5 worm cellular contexts compared by ENCODE assay signal in genomic region chrV:13775529-13775928, ce11.
TF ChIP-seq lines count a peak whose summit lies in the region.

TSS of gene F53C11.1 (plus strand) at chrV:13775796.

TF ChIP-seq in whole organism, L1 larva, 84 proteins besides CTCF, POLR2A, EP300 and RAD21:
- TF ChIP-seq lir-3 (tag; optimal IDR thresholded peaks at IDR 0.05; lab: Kevin White, UChicago; ENCODE audit: poor library complexity) = no peak
- TF ChIP-seq elt-2 (tag; optimal IDR thresholded peaks at IDR 0.05; lab: Kevin White, UChicago) = peak; percentile 18

TF ChIP-seq in whole organism, L2 larva, 48 proteins besides CTCF, POLR2A, EP300 and RAD21:
- TF ChIP-seq ztf-4 (tag; optimal IDR thresholded peaks at IDR 0.05; lab: Kevin White, UChicago) (no peak), unc-39 (tag; optimal IDR thresholded peaks at IDR 0.05; lab: Kevin White, UChicago) (no peak), fos-1 (tag; optimal IDR thresholded peaks at IDR 0.05; lab: Kevin White, UChicago) (peak; percentile 83), zag-1 (tag; optimal IDR thresholded peaks at IDR 0.05; lab: Kevin White, UChicago) (no peak), C34F6.9 (tag; optimal IDR thresholded peaks at IDR 0.05; lab: Kevin White, UChicago) (no peak)

TF ChIP-seq in whole organism, L3 larva, 47 proteins besides CTCF, POLR2A, EP300 and RAD21:
- TF ChIP-seq elt-2 (tag; optimal IDR thresholded peaks at IDR 0.05; lab: Kevin White, UChicago) (peak; percentile 28), nfya-1 (tag; optimal IDR thresholded peaks at IDR 0.05; lab: Kevin White, UChicago; ENCODE audit: insufficient read depth) (no peak), snpc-4 (tag; optimal IDR thresholded peaks at IDR 0.05; lab: Kevin White, UChicago) (no peak), aly-2 (tag; optimal IDR thresholded peaks at IDR 0.05; lab: Kevin White, UChicago) (no peak), ztf-11 (tag; optimal IDR thresholded peaks at IDR 0.05; lab: Kevin White, UChicago) (no peak), elt-3 (tag; optimal IDR thresholded peaks at IDR 0.05; lab: Kevin White, UChicago) (no peak), ZK546.5 (tag; optimal IDR thresholded peaks at IDR 0.05; lab: Kevin White, UChicago) (no peak), zag-1 (tag; optimal IDR thresholded peaks at IDR 0.05; lab: Kevin White, UChicago) (no peak), pqm-1 (tag; optimal IDR thresholded peaks at IDR 0.05; lab: Kevin White, UChicago) (peak; percentile 73), lsy-12 (tag; optimal IDR thresholded peaks at IDR 0.05; lab: Kevin White, UChicago) (no peak), elt-1 (tag; optimal IDR thresholded peaks at IDR 0.05; lab: Kevin White, UChicago) (no peak), nhr-237 (tag; optimal IDR thresholded peaks at IDR 0.05; lab: Kevin White, UChicago) (no peak), mdl-1 (tag; optimal IDR thresholded peaks at IDR 0.05; lab: Kevin White, UChicago) (no peak)
TF ChIP-seq in whole organism, L3 larva: peak in this region for 2.

TF ChIP-seq in whole organism, L4 larva, 104 proteins besides CTCF, POLR2A, EP300 and RAD21:
- peak; percentile 7 for TF ChIP-seq pqm-1 (tag; optimal IDR thresholded peaks at IDR 0.05; lab: Kevin White, UChicago)
- no peak for TF ChIP-seq nhr-41 (GFP tag; IDR thresholded peaks at IDR 0.05; lab: Robert Waterston, UW)
- TF ChIP-seq dmd-6 (GFP tag; IDR thresholded peaks at IDR 0.05; lab: Robert Waterston, UW) = peak; percentile 34; the same call in 1 of the 2 replicates
- TF ChIP-seq aha-1 (tag; lab: Kevin White, UChicago) = peak; percentile 77
- no peak for TF ChIP-seq lin-38 (GFP tag; IDR thresholded peaks at IDR 0.05; lab: Robert Waterston, UW)
- no peak for TF ChIP-seq spr-1 (tag; optimal IDR thresholded peaks at IDR 0.05; lab: Kevin White, UChicago)
- TF ChIP-seq nhr-28 (tag; optimal IDR thresholded peaks at IDR 0.05; lab: Kevin White, UChicago) = peak; percentile 19
- no peak for TF ChIP-seq lin-29 (GFP tag; IDR thresholded peaks at IDR 0.05; lab: Robert Waterston, UW)
- TF ChIP-seq lin-15B (tag; optimal IDR thresholded peaks at IDR 0.05; lab: Kevin White, UChicago) = no peak
- no peak for TF ChIP-seq daf-19 (GFP tag; conservative IDR thresholded peaks at IDR 0.05; lab: Robert Waterston, UW)
- TF ChIP-seq nhr-10 (tag; optimal IDR thresholded peaks at IDR 0.05; lab: Kevin White, UChicago) = no peak
- TF ChIP-seq egl-27 (tag; optimal IDR thresholded peaks at IDR 0.05; lab: Kevin White, UChicago) = no peak
- no peak for TF ChIP-seq mdl-1 (tag; optimal IDR thresholded peaks at IDR 0.05; lab: Kevin White, UChicago)
- no peak for TF ChIP-seq fkh-10 (GFP tag; optimal IDR thresholded peaks at IDR 0.05; lab: Kevin White, UChicago)
- TF ChIP-seq Y5F2A.4 (GFP tag; optimal IDR thresholded peaks at IDR 0.05; lab: Kevin White, UChicago) = no peak
- TF ChIP-seq zip-2 (tag; optimal IDR thresholded peaks at IDR 0.05; lab: Kevin White, UChicago) = no peak
- TF ChIP-seq nhr-111 (GFP tag; optimal IDR thresholded peaks at IDR 0.05; lab: Kevin White, UChicago) = no peak
- no peak for TF ChIP-seq Y75B8A.6 (GFP tag; IDR thresholded peaks at IDR 0.05; lab: Robert Waterston, UW)
- no peak for TF ChIP-seq F49E8.2 (tag; optimal IDR thresholded peaks at IDR 0.05; lab: Kevin White, UChicago; ENCODE audit: borderline replicate concordance)
- TF ChIP-seq duxl-1 (tag; optimal IDR thresholded peaks at IDR 0.05; lab: Kevin White, UChicago; ENCODE audit: poor library complexity) = no peak
- TF ChIP-seq unc-62 (GFP tag; optimal IDR thresholded peaks at IDR 0.05 in 1 of 2; lab: Kevin White, UChicago) = peak in 1 of 2 experiments; percentile 19
- no peak for TF ChIP-seq unc-62 (tag; optimal IDR thresholded peaks at IDR 0.05; lab: Kevin White, UChicago)
- no peak for TF ChIP-seq F44E2.7 (GFP tag; IDR thresholded peaks at IDR 0.05; lab: Robert Waterston, UW)
- no peak for TF ChIP-seq R02D3.7 (tag; optimal IDR thresholded peaks at IDR 0.05; lab: Kevin White, UChicago)
- no peak for TF ChIP-seq mdt-29 (GFP tag; IDR thresholded peaks at IDR 0.05; lab: Robert Waterston, UW)
- no peak for TF ChIP-seq ztf-11 (tag; optimal IDR thresholded peaks at IDR 0.05; lab: Kevin White, UChicago)
- no peak for TF ChIP-seq mxl-3 (GFP tag; optimal IDR thresholded peaks at IDR 0.05; lab: Kevin White, UChicago)
- TF ChIP-seq lin-39 (tag; optimal IDR thresholded peaks at IDR 0.05; lab: Kevin White, UChicago) = no peak
- no peak for TF ChIP-seq ceh-32 (tag; optimal IDR thresholded peaks at IDR 0.05; lab: Kevin White, UChicago; ENCODE audit: poor library complexity)
- TF ChIP-seq mes-2 (tag; optimal IDR thresholded peaks at IDR 0.05; lab: Kevin White, UChicago; ENCODE audit: poor library complexity, severe bottlenecking) = no peak
- TF ChIP-seq vab-7 (GFP tag; IDR thresholded peaks at IDR 0.05; lab: Robert Waterston, UW) = no peak
- TF ChIP-seq ztf-7 (tag; optimal IDR thresholded peaks at IDR 0.05; lab: Kevin White, UChicago) = no peak
- no peak for TF ChIP-seq lsy-2 (tag; optimal IDR thresholded peaks at IDR 0.05; lab: Kevin White, UChicago)
- no peak for TF ChIP-seq arid-1 (GFP tag; conservative IDR thresholded peaks at IDR 0.05; lab: Robert Waterston, UW)
- no peak for TF ChIP-seq lin-1 (GFP tag; IDR thresholded peaks at IDR 0.05; lab: Robert Waterston, UW)
- TF ChIP-seq ceh-28 (tag; optimal IDR thresholded peaks at IDR 0.05; lab: Kevin White, UChicago) = no peak
- no peak for TF ChIP-seq ceh-20 (GFP tag; IDR thresholded peaks at IDR 0.05; lab: Robert Waterston, UW)
- TF ChIP-seq unc-39 (tag; optimal IDR thresholded peaks at IDR 0.05; lab: Kevin White, UChicago) = no peak

TF ChIP-seq in whole organism, young adult, 124 proteins besides CTCF, POLR2A, EP300 and RAD21:
- TF ChIP-seq die-1 (tag; optimal IDR thresholded peaks at IDR 0.05; lab: Kevin White, UChicago) = no peak
- no peak for TF ChIP-seq nhr-27 (tag; optimal IDR thresholded peaks at IDR 0.05; lab: Kevin White, UChicago)
- peak; percentile 46 for TF ChIP-seq nhr-80 (tag; optimal IDR thresholded peaks at IDR 0.05; lab: Kevin White, UChicago)
- no peak for TF ChIP-seq cebp-2 (GFP tag; IDR thresholded peaks at IDR 0.05; lab: Robert Waterston, UW)
